Worm (Caenorhabditis elegans) whole organism, mixed stage, embryonic: Measurements from ENCODE around the gene C09G9.1.

ENCODE experiments used
- bed-3 ChIP-seq: fragments of 200-800 bp; sonication (Bioruptor generic); optimal IDR thresholded peaks from 3 replicates; lab custom pipeline; 2018; ENCODE audit warnings: mild to moderate bottlenecking, missing genetic modification characterization, moderate library complexity, missing compliant biosample characterization
- blmp-1 ChIP-seq: fragments of 150-350 bp; optimal IDR thresholded peaks from 2 replicates; lab custom pipeline; 2014; ENCODE audit warnings: missing biosample characterization, missing genetic modification characterization
- ceh-43 ChIP-seq: fragments of 200-800 bp; sonication (Bioruptor generic); optimal IDR thresholded peaks from 2 replicates; lab custom pipeline; 2018; ENCODE audit warnings: mild to moderate bottlenecking, missing genetic modification characterization, moderate library complexity, missing compliant biosample characterization
- ceh-83 ChIP-seq: fragments of 200-800 bp; sonication (Bioruptor generic); optimal IDR thresholded peaks from 2 replicates; lab custom pipeline; 2018; ENCODE audit warnings: mild to moderate bottlenecking, missing genetic modification characterization, missing compliant biosample characterization
- ces-1 ChIP-seq: fragments of 150-350 bp; optimal IDR thresholded peaks from 2 replicates; lab custom pipeline; 2014; ENCODE audit warnings: missing biosample characterization, missing genetic modification reagents, missing genetic modification characterization
- cnd-1 ChIP-seq: fragments of 200-800 bp; sonication (Bioruptor generic); optimal IDR thresholded peaks from 2 replicates; lab custom pipeline; 2018; ENCODE audit warnings: mild to moderate bottlenecking, missing genetic modification characterization, missing compliant biosample characterization
- drap-1 ChIP-seq: fragments of 200-800 bp; sonication (Bioruptor generic); optimal IDR thresholded peaks from 3 replicates; lab custom pipeline; 2018; ENCODE audit warnings: mild to moderate bottlenecking, missing genetic modification characterization, missing compliant biosample characterization
- elt-1 ChIP-seq: sonication (generic microtip); optimal IDR thresholded peaks from 2 replicates; lab custom pipeline; 2017; ENCODE audit warnings: missing genetic modification characterization, mild to moderate bottlenecking, missing compliant biosample characterization, antibody characterized with exemption, moderate library complexity, borderline replicate concordance; ENCODE audit not compliant: insufficient read depth
- elt-3 ChIP-seq: fragments of 150-350 bp; optimal IDR thresholded peaks from 2 replicates; lab custom pipeline; 2014; ENCODE audit warnings: missing biosample characterization, missing genetic modification characterization
- flh-1 ChIP-seq: fragments of 200-800 bp; sonication (Bioruptor generic); optimal IDR thresholded peaks from 2 replicates; lab custom pipeline; 2018; ENCODE audit warnings: mild to moderate bottlenecking, missing genetic modification characterization, moderate library complexity, missing compliant biosample characterization
- ham-2 ChIP-seq: fragments of 200-800 bp; sonication (Bioruptor generic); optimal IDR thresholded peaks from 2 replicates; lab custom pipeline; 2018; ENCODE audit warnings: mild to moderate bottlenecking, missing genetic modification characterization, missing compliant biosample characterization
- hlh-1 ChIP-seq: fragments of 150-350 bp; optimal IDR thresholded peaks from 2 replicates; lab custom pipeline; 2014; ENCODE audit warnings: missing biosample characterization, missing genetic modification reagents, missing genetic modification characterization
- lin-32 ChIP-seq: fragments of 200-800 bp; sonication (Bioruptor generic); optimal IDR thresholded peaks from 2 replicates; lab custom pipeline; 2018; ENCODE audit warnings: mild to moderate bottlenecking, missing genetic modification characterization, missing compliant biosample characterization
- lsy-2 ChIP-seq: fragments of 150-350 bp; optimal IDR thresholded peaks from 2 replicates; lab custom pipeline; 2014; ENCODE audit warnings: missing biosample characterization, missing genetic modification characterization
- mab-5 ChIP-seq: fragments of 150-350 bp; optimal IDR thresholded peaks from 2 replicates; lab custom pipeline; 2014; ENCODE audit warnings: missing biosample characterization, missing genetic modification characterization
- mep-1 ChIP-seq: fragments of 150-350 bp; optimal IDR thresholded peaks from 2 replicates; lab custom pipeline; 2017; ENCODE audit warnings: missing biosample characterization, missing genetic modification reagents, missing genetic modification characterization, inconsistent platforms
- mls-2 ChIP-seq: sonication (generic microtip); optimal IDR thresholded peaks from 2 replicates; lab custom pipeline; 2016; ENCODE audit warnings: mild to moderate bottlenecking, missing genetic modification characterization, moderate library complexity, missing compliant biosample characterization
- nhr-12 ChIP-seq: fragments of 150-350 bp; optimal IDR thresholded peaks from 2 replicates; lab custom pipeline; 2014; ENCODE audit warnings: missing biosample characterization, missing genetic modification characterization
- nhr-237 ChIP-seq: fragments of 150-350 bp; optimal IDR thresholded peaks from 2 replicates; lab custom pipeline; 2014; ENCODE audit warnings: missing biosample characterization, missing genetic modification characterization
- nhr-28 ChIP-seq: fragments of 150-350 bp; optimal IDR thresholded peaks from 2 replicates; lab custom pipeline; 2014; ENCODE audit warnings: missing biosample characterization, missing genetic modification characterization
- nhr-76 ChIP-seq: sonication (generic microtip); optimal IDR thresholded peaks from 2 replicates; lab custom pipeline; 2017; ENCODE audit warnings: missing biosample characterization, missing genetic modification characterization
- pha-4 ChIP-seq: fragments of 150-350 bp; optimal IDR thresholded peaks from 2 replicates; lab custom pipeline; 2018; ENCODE audit warnings: missing biosample characterization, missing genetic modification reagents, missing genetic modification characterization
- sem-2 ChIP-seq: fragments of 200-800 bp; sonication (Bioruptor generic); optimal IDR thresholded peaks from 2 replicates; lab custom pipeline; 2018; ENCODE audit warnings: mild to moderate bottlenecking, missing genetic modification characterization, missing compliant biosample characterization
- snpc-4 ChIP-seq: fragments of 150-350 bp; optimal IDR thresholded peaks from 2 replicates; lab custom pipeline; 2014; ENCODE audit warnings: missing biosample characterization, missing genetic modification characterization
- sptf-1 ChIP-seq: sonication (generic microtip); optimal IDR thresholded peaks from 2 replicates; lab custom pipeline; 2017; ENCODE audit warnings: mild to moderate bottlenecking, missing genetic modification characterization, moderate library complexity, missing compliant biosample characterization
- tbx-8 ChIP-seq: fragments of 200-800 bp; sonication (Bioruptor generic); optimal IDR thresholded peaks from 2 replicates; lab custom pipeline; 2018; ENCODE audit warnings: mild to moderate bottlenecking, missing genetic modification characterization, moderate library complexity, missing compliant biosample characterization
- unc-120 ChIP-seq: sonication (generic microtip); optimal IDR thresholded peaks from 2 replicates; lab custom pipeline; 2017; ENCODE audit warnings: missing genetic modification characterization, missing compliant biosample characterization; ENCODE audit not compliant: poor library complexity, severe bottlenecking
- unc-39 ChIP-seq: fragments of 150-350 bp; optimal IDR thresholded peaks from 2 replicates; lab custom pipeline; 2014; ENCODE audit warnings: missing biosample characterization, missing genetic modification characterization
- unc-62 ChIP-seq: fragments of 150-350 bp; optimal IDR thresholded peaks from 2 replicates; lab custom pipeline; 2014; ENCODE audit warnings: missing biosample characterization, missing genetic modification reagents, missing genetic modification characterization
- zip-8 ChIP-seq: fragments of 150-350 bp; optimal IDR thresholded peaks from 2 replicates; lab custom pipeline; 2014; ENCODE audit warnings: missing biosample characterization, missing genetic modification characterization
- ztf-11 ChIP-seq: fragments of 150-350 bp; optimal IDR thresholded peaks from 2 replicates; lab custom pipeline; 2014; ENCODE audit warnings: missing biosample characterization, missing genetic modification characterization

The C09G9.1 gene

ce11 chrIV:8845922-8846321, 19.4 kb downstream of the C09G9.1 start:
- TF ChIP-seq blmp-1 (no peak), tbx-8 (GFP tag; lab: Kevin White, UChicago) (no peak), unc-120 (tag; lab: Kevin White, UChicago) (no peak), snpc-4 (tag; lab: Kevin White, UChicago) (no peak), nhr-12 (no peak), drap-1 (GFP tag; lab: Kevin White, UChicago) (no peak), flh-1 (GFP tag; lab: Kevin White, UChicago) (no peak), unc-62 (GFP tag; lab: Kevin White, UChicago) (no peak)

ce11 chrIV:8844457-8844856, 20.8 kb downstream of the C09G9.1 start, which contains the start of gene T11B7.2:
T11B7.2 (minus strand) TSS chrIV:8844557.
- TF ChIP-seq bed-3 (GFP tag; lab: Kevin White, UChicago): no peak
- TF ChIP-seq ceh-43 (GFP tag; lab: Kevin White, UChicago): no peak
- TF ChIP-seq sem-2 (GFP tag; lab: Kevin White, UChicago): no peak
- no peak for TF ChIP-seq blmp-1
- TF ChIP-seq lsy-2 (tag; lab: Kevin White, UChicago): no peak
- TF ChIP-seq zip-8 (tag; lab: Kevin White, UChicago): no peak
- no peak for TF ChIP-seq sptf-1 (tag; lab: Kevin White, UChicago)

- no peak for TF ChIP-seq unc-39
- no peak for TF ChIP-seq elt-3 (tag; lab: Kevin White, UChicago)
- no peak for TF ChIP-seq flh-1 (GFP tag; lab: Kevin White, UChicago)
- no peak for TF ChIP-seq cnd-1 (tag; lab: Kevin White, UChicago)
- no peak for TF ChIP-seq ceh-43 (GFP tag; lab: Kevin White, UChicago)
- no peak for TF ChIP-seq ceh-83 (GFP tag; lab: Kevin White, UChicago)
- no peak for TF ChIP-seq lin-32 (GFP tag; lab: Kevin White, UChicago)
- no peak for TF ChIP-seq hlh-1 (tag; lab: Kevin White, UChicago)
- TF ChIP-seq zip-8 (tag; lab: Kevin White, UChicago): no peak
- no peak for TF ChIP-seq mab-5 (tag; lab: Kevin White, UChicago)
- TF ChIP-seq snpc-4 (tag; lab: Kevin White, UChicago): no peak
- no peak for TF ChIP-seq mls-2
- no peak for TF ChIP-seq nhr-28 (tag; lab: Kevin White, UChicago)
- no peak for TF ChIP-seq ces-1 (GFP tag; lab: Kevin White, UChicago)
- TF ChIP-seq nhr-76 (tag; lab: Kevin White, UChicago): no peak
- no peak for TF ChIP-seq sptf-1 (tag; lab: Kevin White, UChicago)
- TF ChIP-seq nhr-12: no peak
- TF ChIP-seq ztf-11 (tag; lab: Kevin White, UChicago): no peak
- TF ChIP-seq bed-3 (GFP tag; lab: Kevin White, UChicago): no peak
- TF ChIP-seq elt-1: no peak
Observed at ce11 chrIV:8840161-8840765, 25.0 kb downstream of the C09G9.1 start, which contains the start of the genes T28C6.11 and T11B7.1. T28C6.11 (minus strand) TSS chrIV:8840261. T11B7.1 (plus strand) TSS chrIV:8840715.

ce11 chrIV:8830591-8830990, 34.7 kb downstream of the C09G9.1 start, which contains the start of gene T28C6.8:
T28C6.8 (minus strand) TSS chrIV:8830727.
- TF ChIP-seq pha-4 (tag; lab: Kevin White, UChicago): no peak
- TF ChIP-seq unc-120 (tag; lab: Kevin White, UChicago): no peak
- TF ChIP-seq elt-3 (tag; lab: Kevin White, UChicago): no peak
- no peak for TF ChIP-seq unc-39
- no peak for TF ChIP-seq lsy-2 (tag; lab: Kevin White, UChicago)
- TF ChIP-seq unc-62 (GFP tag; lab: Kevin White, UChicago): no peak
- TF ChIP-seq mls-2: no peak
- TF ChIP-seq ham-2 (GFP tag; lab: Kevin White, UChicago): no peak
- no peak for TF ChIP-seq flh-1 (GFP tag; lab: Kevin White, UChicago)
- no peak for TF ChIP-seq bed-3 (GFP tag; lab: Kevin White, UChicago)
- no peak for TF ChIP-seq blmp-1
- TF ChIP-seq sptf-1 (tag; lab: Kevin White, UChicago): no peak
- no peak for TF ChIP-seq lin-32 (GFP tag; lab: Kevin White, UChicago)
- no peak for TF ChIP-seq mep-1 (tag; lab: Kevin White, UChicago)
- TF ChIP-seq hlh-1 (tag; lab: Kevin White, UChicago): no peak
- no peak for TF ChIP-seq nhr-237 (tag; lab: Kevin White, UChicago)
